Fruit fly (Drosophila melanogaster) whole organism, prepupa: Measurements from ENCODE around the gene Sid.

Source experiments
- CG10669 ChIP-seq: fragments of 200-800 bp; sonication (Bioruptor generic); optimal IDR thresholded peaks from 3 replicates; lab custom pipeline; 2018; ENCODE audit warnings: missing biosample characterization, mild to moderate bottlenecking, missing genetic modification characterization, moderate library complexity
- CG11294 ChIP-seq: fragments of 200-800 bp; sonication (Bioruptor generic); IDR thresholded peaks from 2 replicates; pipeline ENCODE4 v1.3.6; 2022; ENCODE audit warnings: missing biosample characterization, missing genetic modification characterization
- CG11762 ChIP-seq: fragments of 200-800 bp; sonication (Bioruptor generic); optimal IDR thresholded peaks from 3 replicates; lab custom pipeline; 2016; ENCODE audit warnings: missing biosample characterization, missing genetic modification characterization; ENCODE audit not compliant: insufficient read depth
- CG11902 ChIP-seq: fragments of 200-800 bp; sonication (Bioruptor generic); optimal IDR thresholded peaks from 3 replicates; lab custom pipeline; 2016; ENCODE audit warnings: missing biosample characterization, missing genetic modification characterization
- CG15336 ChIP-seq: fragments of 200-800 bp; sonication (Bioruptor generic); IDR thresholded peaks from 2 replicates; pipeline ENCODE4 v1.3.6; 2022; ENCODE audit warnings: missing biosample characterization, missing genetic modification characterization
- CG1621 ChIP-seq: fragments of 200-800 bp; sonication (Bioruptor generic); optimal IDR thresholded peaks from 3 replicates; lab custom pipeline; 2018; ENCODE audit warnings: missing biosample characterization, mild to moderate bottlenecking, missing genetic modification characterization
- CG16779 ChIP-seq: fragments of 200-800 bp; sonication (Bioruptor generic); optimal IDR thresholded peaks from 3 replicates; lab custom pipeline; 2017; ENCODE audit warnings: missing biosample characterization, mild to moderate bottlenecking, missing genetic modification characterization
- CG3032 ChIP-seq: fragments of 200-800 bp; optimal IDR thresholded peaks from 2 replicates; lab custom pipeline; 2019; ENCODE audit warnings: missing biosample characterization, mild to moderate bottlenecking, missing genetic modification characterization, moderate library complexity
- CG6276 ChIP-seq: fragments of 200-800 bp; sonication (Bioruptor generic); optimal IDR thresholded peaks from 2 replicates; lab custom pipeline; 2017; ENCODE audit warnings: missing biosample characterization, mild to moderate bottlenecking, missing genetic modification characterization
- CG6792 ChIP-seq: fragments of 200-800 bp; sonication (Bioruptor generic); optimal IDR thresholded peaks from 3 replicates; lab custom pipeline; 2016; ENCODE audit warnings: missing biosample characterization, missing genetic modification characterization
- CG6808 ChIP-seq: fragments of 200-800 bp; sonication (Bioruptor generic); optimal IDR thresholded peaks from 3 replicates; lab custom pipeline; 2017; ENCODE audit warnings: missing biosample characterization, missing genetic modification characterization, mild to moderate bottlenecking, moderate library complexity, missing genetic modification reagents
- CG6854 ChIP-seq: fragments of 200-800 bp; sonication (Bioruptor generic); optimal IDR thresholded peaks from 2 replicates; lab custom pipeline; 2017; ENCODE audit warnings: missing biosample characterization, mild to moderate bottlenecking, missing genetic modification characterization
- CG7368 ChIP-seq: fragments of 200-800 bp; sonication (Bioruptor generic); optimal IDR thresholded peaks from 3 replicates; lab custom pipeline; 2016; ENCODE audit warnings: missing biosample characterization, missing genetic modification characterization
- CG8119 ChIP-seq: fragments of 200-800 bp; sonication (Bioruptor generic); IDR thresholded peaks from 3 replicates; pipeline ENCODE4 v1.3.6; 2022; ENCODE audit warnings: missing biosample characterization, missing genetic modification characterization
- CG8319 ChIP-seq: fragments of 200-800 bp; sonication (Bioruptor generic); optimal IDR thresholded peaks from 3 replicates; lab custom pipeline; 2016; ENCODE audit warnings: missing biosample characterization, missing genetic modification characterization
- CG9139 ChIP-seq: fragments of 200-800 bp; sonication (Bioruptor generic); optimal IDR thresholded peaks from 3 replicates; lab custom pipeline; 2017; ENCODE audit warnings: missing biosample characterization, mild to moderate bottlenecking, missing genetic modification characterization
- Eip75B ChIP-seq: fragments of 200-800 bp; sonication (Bioruptor generic); optimal IDR thresholded peaks from 3 replicates; lab custom pipeline; 2016; ENCODE audit warnings: missing biosample characterization, missing genetic modification characterization
- Hr39 ChIP-seq: fragments of 200-800 bp; sonication (Bioruptor generic); optimal IDR thresholded peaks from 2 replicates; lab custom pipeline; 2016; ENCODE audit warnings: missing biosample characterization, missing genetic modification characterization
- Hr4 ChIP-seq: fragments of 200-800 bp; sonication (Bioruptor generic); optimal IDR thresholded peaks from 3 replicates; lab custom pipeline; 2016; ENCODE audit warnings: missing biosample characterization, missing genetic modification characterization
- Lpt ChIP-seq: fragments of 200-800 bp; sonication (Bioruptor generic); optimal IDR thresholded peaks from 3 replicates; lab custom pipeline; 2016; ENCODE audit warnings: missing biosample characterization, missing genetic modification characterization
- Met ChIP-seq: fragments of 200-800 bp; sonication (Bioruptor generic); optimal IDR thresholded peaks from 3 replicates; lab custom pipeline; 2016; ENCODE audit warnings: missing biosample characterization, missing genetic modification characterization
- OdsH ChIP-seq: fragments of 200-800 bp; sonication (Bioruptor generic); optimal IDR thresholded peaks from 3 replicates; lab custom pipeline; 2016; ENCODE audit warnings: missing biosample characterization, missing genetic modification characterization
- Sox102F ChIP-seq: fragments of 200-800 bp; sonication (Bioruptor generic); optimal IDR thresholded peaks from 2 replicates; lab custom pipeline; 2016; ENCODE audit warnings: missing biosample characterization, mild to moderate bottlenecking, missing genetic modification characterization
- Sox15 ChIP-seq: fragments of 200-800 bp; sonication (Bioruptor generic); optimal IDR thresholded peaks from 3 replicates; lab custom pipeline; 2016; ENCODE audit warnings: missing biosample characterization, missing genetic modification characterization
- cyc ChIP-seq: fragments of 200-800 bp; sonication (Bioruptor generic); optimal IDR thresholded peaks from 3 replicates; lab custom pipeline; 2016; ENCODE audit warnings: missing biosample characterization, missing genetic modification characterization
- dac ChIP-seq: fragments of 200-800 bp; sonication (Bioruptor generic); optimal IDR thresholded peaks from 2 replicates; lab custom pipeline; 2017; ENCODE audit warnings: missing biosample characterization, mild to moderate bottlenecking, missing genetic modification characterization
- dsx ChIP-seq: fragments of 200-800 bp; optimal IDR thresholded peaks from 3 replicates; lab custom pipeline; 2019; ENCODE audit warnings: missing biosample characterization, mild to moderate bottlenecking, missing genetic modification characterization, moderate library complexity; ENCODE audit not compliant: poor library complexity, severe bottlenecking
- esn ChIP-seq: fragments of 200-800 bp; sonication (Bioruptor generic); optimal IDR thresholded peaks from 2 replicates; lab custom pipeline; 2016; ENCODE audit warnings: missing biosample characterization, mild to moderate bottlenecking, missing genetic modification characterization, moderate library complexity
- fd85E ChIP-seq: fragments of 200-800 bp; sonication (Bioruptor generic); optimal IDR thresholded peaks from 3 replicates; lab custom pipeline; 2016; ENCODE audit warnings: missing biosample characterization, missing genetic modification characterization
- lz ChIP-seq: fragments of 200-800 bp; sonication (Bioruptor generic); optimal IDR thresholded peaks from 3 replicates; lab custom pipeline; 2016; ENCODE audit warnings: missing biosample characterization, missing genetic modification characterization
- net ChIP-seq: fragments of 200-800 bp; sonication (Bioruptor generic); optimal IDR thresholded peaks from 3 replicates; lab custom pipeline; 2016; ENCODE audit warnings: missing biosample characterization, missing genetic modification characterization
- pdm3 ChIP-seq: fragments of 200-800 bp; sonication (Bioruptor generic); optimal IDR thresholded peaks from 3 replicates; lab custom pipeline; 2016; ENCODE audit warnings: missing biosample characterization, missing genetic modification characterization
- salr ChIP-seq, 2 experiments: fragments of 200-800 bp; sonication (Bioruptor generic); optimal IDR thresholded peaks; 3 replicates each; lab custom pipeline; 2016 to 2018; ENCODE audit warnings: missing biosample characterization in 2 of 2, missing genetic modification characterization in 2 of 2, mild to moderate bottlenecking in 1 of 2
- spab ChIP-seq: fragments of 200-800 bp; sonication (Bioruptor generic); optimal IDR thresholded peaks from 2 replicates; lab custom pipeline; 2017; ENCODE audit warnings: missing biosample characterization, mild to moderate bottlenecking, missing genetic modification characterization, missing genetic modification reagents
- ss ChIP-seq, 2 experiments: fragments of 200-800 bp; sonication (Bioruptor generic); optimal IDR thresholded peaks; 2 replicates in 1 of 2; 3 replicates in 1 of 2; lab custom pipeline; 2017 to 2018; ENCODE audit warnings: mild to moderate bottlenecking in 2 of 2, missing biosample characterization in 2 of 2, missing genetic modification characterization in 2 of 2, moderate library complexity in 1 of 2
- svp ChIP-seq: fragments of 200-800 bp; sonication (Bioruptor generic); peaks from one replicate; lab custom pipeline; 2016; ENCODE audit warnings: missing biosample characterization, missing genetic modification characterization
- topi ChIP-seq: fragments of 200-800 bp; sonication (Bioruptor generic); optimal IDR thresholded peaks from 3 replicates; lab custom pipeline; 2016; ENCODE audit warnings: missing biosample characterization, missing genetic modification characterization
- vri ChIP-seq: fragments of 200-800 bp; sonication (Bioruptor generic); optimal IDR thresholded peaks from 3 replicates; lab custom pipeline; 2016; ENCODE audit warnings: missing biosample characterization, mild to moderate bottlenecking, missing genetic modification characterization

Gene Sid

DNA sequence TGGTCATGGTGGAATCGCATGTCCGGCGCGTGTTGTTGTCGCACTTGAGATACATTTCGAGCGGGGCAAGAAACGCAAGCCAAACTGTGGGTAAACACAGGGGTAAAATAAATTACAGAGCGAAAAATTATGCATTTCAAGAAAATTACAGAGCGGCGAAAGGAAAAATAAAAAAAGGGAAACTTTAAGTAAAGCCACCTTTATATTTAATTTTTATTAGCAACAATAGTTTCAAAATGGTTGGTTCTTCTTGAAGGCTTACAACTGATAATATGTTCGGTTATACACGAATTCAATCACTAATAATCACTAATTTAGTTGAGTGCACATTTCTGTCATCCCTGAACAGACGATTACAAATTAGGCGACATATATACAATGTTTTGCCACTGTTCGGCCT lies 46.9 kb upstream of the Sid start (continued):
- TF ChIP-seq CG10669 (GFP tag; lab: Kevin White, UChicago), result peak; percentile 38
- peak; percentile 28 for TF ChIP-seq CG7368
- peak; percentile 56 for TF ChIP-seq esn (GFP tag; lab: Kevin White, UChicago)
- peak; percentile 37 for TF ChIP-seq CG6792 (GFP tag; lab: Kevin White, UChicago)
- no peak for TF ChIP-seq CG16779 (tag; lab: Kevin White, UChicago)
- peak; percentile 56 for TF ChIP-seq Lpt (GFP tag; lab: Kevin White, UChicago)
- peak; percentile 43 for TF ChIP-seq Hr39 (GFP tag; lab: Kevin White, UChicago)
- peak; percentile 29; the same call in 1 of the 2 replicates for TF ChIP-seq CG11294
- TF ChIP-seq CG9139 (GFP tag; lab: Kevin White, UChicago), result no peak
- TF ChIP-seq CG8319 (GFP tag; lab: Kevin White, UChicago), result peak; percentile 22
- peak; percentile 46 for TF ChIP-seq Eip75B
- peak; percentile 75 for TF ChIP-seq Hr4
- TF ChIP-seq topi (GFP tag; lab: Kevin White, UChicago), result peak; percentile 21
- TF ChIP-seq Sox102F (GFP tag; lab: Kevin White, UChicago), result peak; percentile 29
- TF ChIP-seq vri, result no peak
- TF ChIP-seq pdm3 (GFP tag; lab: Kevin White, UChicago), result peak; percentile 58
- no peak for TF ChIP-seq CG6854
- peak; percentile 59; the same call in 2 of the 3 replicates for TF ChIP-seq CG8119 (GFP tag; lab: Robert Waterston, UW)
- TF ChIP-seq Sox15 (GFP tag; lab: Kevin White, UChicago), result no peak
- TF ChIP-seq dac (GFP tag; lab: Kevin White, UChicago), result no peak
- peak; percentile 11 for TF ChIP-seq CG6808 (GFP tag; lab: Kevin White, UChicago)
- peak; percentile 38 for TF ChIP-seq spab (GFP tag; lab: Kevin White, UChicago)
- peak in 1 of 2 experiments; percentile 2 for TF ChIP-seq salr (GFP tag; optimal IDR thresholded peaks at IDR 0.05; lab: Kevin White, UChicago)
- TF ChIP-seq CG3032 (tag; lab: Kevin White, UChicago), result peak; percentile 32
- no peak for TF ChIP-seq fd85E
- TF ChIP-seq Met (GFP tag; lab: Kevin White, UChicago), result peak; percentile 39
- TF ChIP-seq cyc, result peak; percentile 25
- TF ChIP-seq CG11762 (GFP tag; lab: Kevin White, UChicago), result peak; percentile 65
- peak in 1 of 2 experiments; percentile 38 for TF ChIP-seq ss (GFP tag; optimal IDR thresholded peaks at IDR 0.05; lab: Kevin White, UChicago)
- peak; percentile 32 for TF ChIP-seq lz (GFP tag; lab: Kevin White, UChicago)
- peak; percentile 77 for TF ChIP-seq CG15336 (GFP tag; lab: Robert Waterston, UW)
- TF ChIP-seq net (GFP tag; lab: Kevin White, UChicago), result peak; percentile 46
- TF ChIP-seq CG6276 (GFP tag; lab: Kevin White, UChicago), result peak; percentile 57
- TF ChIP-seq CG11902 (GFP tag; lab: Kevin White, UChicago), result peak; percentile 20

dm6 chr3R:28627267-28627666 lies 43.2 kb upstream of the Sid start:
- peak; percentile 33 for TF ChIP-seq svp (GFP tag; lab: Kevin White, UChicago)
- TF ChIP-seq CG8119 (GFP tag; lab: Robert Waterston, UW), result 0 out of 3 replicates have a peak, but pooled peaks have one; percentile 16
- TF ChIP-seq cyc, result no peak
- no peak for TF ChIP-seq CG1621 (tag; lab: Kevin White, UChicago)
- no peak for TF ChIP-seq dsx (GFP tag; lab: Kevin White, UChicago)
- TF ChIP-seq OdsH, result no peak
- TF ChIP-seq CG3032 (tag; lab: Kevin White, UChicago), result no peak

dm6 chr3R:28628696-28629095 lies 41.8 kb upstream of the Sid start:
- TF ChIP-seq CG10669 (GFP tag; lab: Kevin White, UChicago), result no peak
- TF ChIP-seq CG6276 (GFP tag; lab: Kevin White, UChicago), result no peak
- no peak for TF ChIP-seq Sox15 (GFP tag; lab: Kevin White, UChicago)
- no peak for TF ChIP-seq cyc
- no peak for TF ChIP-seq esn (GFP tag; lab: Kevin White, UChicago)
- TF ChIP-seq, all 60 proteins: peak for 0
